Fruit fly (Drosophila melanogaster) whole organism, pupa: ENCODE data around the gene heix.

Source experiments
- CG12605 ChIP-seq: fragments of 200-800 bp; sonication (Bioruptor generic); IDR thresholded peaks from 2 replicates; pipeline ENCODE4 v1.3.6; 2022; ENCODE audit warnings: missing biosample characterization, missing genetic modification characterization
- CG17806 ChIP-seq: fragments of 200-800 bp; sonication (Bioruptor generic); optimal IDR thresholded peaks from 2 replicates; lab custom pipeline; 2018; ENCODE audit warnings: missing biosample characterization, mild to moderate bottlenecking, missing genetic modification characterization, moderate library complexity
- CG8301 ChIP-seq: fragments of 200-800 bp; sonication (Bioruptor generic); optimal IDR thresholded peaks from 2 replicates; lab custom pipeline; 2018; ENCODE audit warnings: missing biosample characterization, mild to moderate bottlenecking, missing genetic modification characterization
- Ets98B ChIP-seq: fragments of 200-800 bp; sonication (Bioruptor generic); IDR thresholded peaks from 2 replicates; pipeline ENCODE4 v1.3.6; 2022; ENCODE audit warnings: missing biosample characterization, missing genetic modification characterization
- Pif1A ChIP-seq: fragments of 200-800 bp; sonication (Bioruptor generic); optimal IDR thresholded peaks from 3 replicates; lab custom pipeline; 2016; ENCODE audit warnings: missing biosample characterization, missing genetic modification characterization
- Pif1B ChIP-seq: fragments of 200-800 bp; sonication (Bioruptor generic); optimal IDR thresholded peaks from 3 replicates; lab custom pipeline; 2016; ENCODE audit warnings: missing biosample characterization, missing genetic modification characterization
- Snoo ChIP-seq: fragments of 200-800 bp; sonication (Bioruptor generic); optimal IDR thresholded peaks from 3 replicates; lab custom pipeline; 2017; ENCODE audit warnings: missing biosample characterization, mild to moderate bottlenecking, missing genetic modification characterization, inconsistent platforms

The heix gene

DNA sequence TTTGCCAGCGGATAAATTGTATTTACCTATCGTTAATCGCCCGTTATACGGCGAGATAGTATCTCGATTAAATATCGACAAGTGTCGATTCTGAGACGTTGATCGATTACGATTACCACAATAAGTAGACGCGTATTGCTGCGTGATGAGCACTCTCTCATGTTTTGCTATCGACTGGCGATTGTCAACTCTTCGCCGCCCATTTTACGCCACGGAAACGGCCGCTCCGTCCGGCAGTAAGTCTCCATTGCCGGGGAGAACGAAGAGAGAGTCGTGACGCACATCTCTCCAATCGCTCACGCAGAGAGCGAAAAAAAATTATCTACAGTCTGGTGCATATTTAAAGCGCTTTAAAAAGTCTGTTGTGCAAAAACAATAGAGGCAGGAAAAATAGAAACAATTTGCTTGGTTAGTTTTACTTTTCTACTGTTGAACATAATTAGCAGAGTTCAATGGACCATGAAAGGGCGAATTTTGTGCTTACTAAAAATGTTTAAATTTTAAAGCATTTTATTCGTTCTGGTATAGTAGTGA, 48.0 kb downstream of the heix start, which contains the start of gene CG46309:
Gene CG46309, minus strand, starts transcription at position 191 of the 534 bp plus-strand sequence.
- TF ChIP-seq Pif1A (GFP tag; lab: Kevin White, UChicago) (peak; percentile 34), CG12605 (no peak), CG8301 (tag; lab: Kevin White, UChicago) (peak; percentile 31), Ets98B (no peak), Snoo (tag; lab: Kevin White, UChicago) (peak; percentile 1), Pif1B (GFP tag; lab: Kevin White, UChicago) (no peak), CG17806 (peak; percentile 41)
